Worm (Caenorhabditis elegans): ENCODE data around the gene swsn-4.

swsn-4 gene

DNA sequence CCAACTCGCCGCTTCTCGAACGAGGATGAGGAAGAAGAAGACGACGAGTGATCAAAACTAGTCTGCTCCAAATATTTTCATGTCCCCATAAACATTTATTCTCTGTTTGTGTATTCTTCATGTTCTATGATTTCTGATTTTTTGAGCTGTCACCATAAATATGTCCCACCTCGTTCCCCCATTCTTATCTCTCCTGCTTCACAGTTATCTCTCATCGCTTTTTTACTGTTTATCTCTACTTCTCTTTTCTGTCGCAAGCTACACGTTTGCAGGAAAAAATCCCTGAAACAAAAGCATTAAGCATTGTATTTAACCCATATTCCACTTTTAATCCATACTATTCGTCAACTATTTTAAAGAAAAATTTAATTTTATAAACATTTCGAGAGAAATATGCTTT lies 5.0 kb downstream of the swsn-4 start:
- TF ChIP-seq egl-13 (tag; optimal IDR thresholded peaks at IDR 0.05) (no peak), nhr-237 (tag; optimal IDR thresholded peaks at IDR 0.05) (no peak), xbp-1 (tag; optimal IDR thresholded peaks at IDR 0.05) (no peak), aha-1 (tag; optimal IDR thresholded peaks at IDR 0.05) (no peak), skn-1 (tag; optimal IDR thresholded peaks at IDR 0.05) (no peak), nhr-77 (tag; optimal IDR thresholded peaks at IDR 0.05) (no peak), mab-9 (GFP tag; IDR thresholded peaks at IDR 0.05) (no peak), ztf-11 (tag; optimal IDR thresholded peaks at IDR 0.05) (no peak), nhr-71 (tag; optimal IDR thresholded peaks at IDR 0.05) (peak; percentile 8), nhr-11 (tag; optimal IDR thresholded peaks at IDR 0.05) (no peak), fkh-10 (GFP tag; optimal IDR thresholded peaks at IDR 0.05) (no peak), vab-15 (tag; optimal IDR thresholded peaks at IDR 0.05) (no peak), hlh-17 (GFP tag; optimal IDR thresholded peaks at IDR 0.05; ENCODE audit: borderline replicate concordance) (no peak), unc-86 (tag; optimal IDR thresholded peaks at IDR 0.05) (no peak), ceh-8 (GFP tag; optimal IDR thresholded peaks at IDR 0.05) (no peak), mdl-1 (tag; optimal IDR thresholded peaks at IDR 0.05) (no peak), swsn-7 (tag; optimal IDR thresholded peaks at IDR 0.05) (no peak), pag-3 (tag; optimal IDR thresholded peaks at IDR 0.05; ENCODE audit: borderline replicate concordance, insufficient read depth) (no peak), unc-130 (tag; optimal IDR thresholded peaks at IDR 0.05) (no peak), ceh-63 (GFP tag; optimal IDR thresholded peaks at IDR 0.05) (no peak), elt-2 (tag; optimal IDR thresholded peaks at IDR 0.05) (peak; percentile 1), nhr-90 (tag; optimal IDR thresholded peaks at IDR 0.05; ENCODE audit: poor library complexity) (no peak), fos-1 (tag; optimal IDR thresholded peaks at IDR 0.05) (no peak), C16A3.4 (tag; optimal IDR thresholded peaks at IDR 0.05) (no peak), nhr-20 (tag; optimal IDR thresholded peaks at IDR 0.05) (no peak), fkh-4 (tag; optimal IDR thresholded peaks at IDR 0.05; ENCODE audit: borderline replicate concordance) (no peak), fkh-8 (tag; optimal IDR thresholded peaks at IDR 0.05) (no peak), dsc-1 (tag; optimal IDR thresholded peaks at IDR 0.05) (no peak), ceh-90 (tag; optimal IDR thresholded peaks at IDR 0.05) (no peak), dpl-1 (GFP tag; optimal IDR thresholded peaks at IDR 0.05) (no peak), lsy-2 (tag; optimal IDR thresholded peaks at IDR 0.05) (peak in 1 of 2 experiments; percentile 28), Y116A8C.19 (tag; optimal IDR thresholded peaks at IDR 0.05; ENCODE audit: borderline replicate concordance) (no peak), zag-1 (tag; optimal IDR thresholded peaks at IDR 0.05) (no peak), pax-3 (tag; optimal IDR thresholded peaks at IDR 0.05) (no peak), nhr-28 (tag; optimal IDR thresholded peaks at IDR 0.05) (no peak), rnt-1 (tag; optimal IDR thresholded peaks at IDR 0.05) (peak; percentile 31), efl-3 (GFP tag; optimal IDR thresholded peaks at IDR 0.05) (no peak), isw-1 (GFP tag; IDR thresholded peaks at IDR 0.05) (no peak), tlp-1 (tag; optimal IDR thresholded peaks at IDR 0.05) (no peak), grh-1 (GFP tag; IDR thresholded peaks at IDR 0.05) (no peak), efl-1 (optimal IDR thresholded peaks at IDR 0.05) (no peak), efl-1 (GFP tag; optimal IDR thresholded peaks at IDR 0.05 in 1 of 2) (peak in 1 of 2 experiments; percentile 66)

DNA sequence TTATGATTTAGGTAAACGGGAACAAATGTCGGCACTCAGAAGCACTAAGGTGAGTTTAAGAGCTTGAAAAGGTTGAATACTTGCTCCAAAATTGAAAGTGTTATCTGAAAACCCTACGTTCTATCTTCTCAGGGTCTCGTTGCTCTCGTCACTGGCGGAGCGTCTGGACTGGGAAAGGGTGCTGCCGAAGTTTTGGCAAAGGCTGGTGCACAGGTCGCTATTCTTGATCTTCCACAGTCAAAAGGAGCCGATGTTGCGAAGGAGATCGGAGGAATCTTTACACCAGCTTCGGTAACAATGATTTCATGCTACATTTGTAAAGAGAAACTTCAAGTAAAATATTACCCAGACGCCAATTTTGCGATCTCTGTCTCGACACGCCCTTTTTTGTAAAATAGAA lies 5.4 kb downstream of the swsn-4 start, which contains the start of gene ard-1:
TSS of gene ard-1 (plus strand) at position 12 of the 400 bp plus-strand sequence.
- TF ChIP-seq tbx-2 (tag; optimal IDR thresholded peaks at IDR 0.05): no peak
- TF ChIP-seq lin-35 (GFP tag; optimal IDR thresholded peaks at IDR 0.05): no peak
- TF ChIP-seq dpl-1 (GFP tag; optimal IDR thresholded peaks at IDR 0.05): no peak
- TF ChIP-seq unc-98 (GFP tag; IDR thresholded peaks at IDR 0.05): no peak
- no peak for TF ChIP-seq zip-4 (GFP tag; optimal IDR thresholded peaks at IDR 0.05)
- TF ChIP-seq mep-1 (tag; optimal IDR thresholded peaks at IDR 0.05): no peak
- TF ChIP-seq swsn-7 (tag; optimal IDR thresholded peaks at IDR 0.05): no peak
- TF ChIP-seq sup-37 (GFP tag; optimal IDR thresholded peaks at IDR 0.05): no peak
- TF ChIP-seq nhr-71 (tag; optimal IDR thresholded peaks at IDR 0.05): no peak
- TF ChIP-seq unc-86 (tag; optimal IDR thresholded peaks at IDR 0.05): no peak
- no peak for TF ChIP-seq elt-3 (tag; optimal IDR thresholded peaks at IDR 0.05)
- TF ChIP-seq tlp-1 (tag; optimal IDR thresholded peaks at IDR 0.05): no peak
- no peak for TF ChIP-seq unc-62 (GFP tag; optimal IDR thresholded peaks at IDR 0.05)
- TF ChIP-seq elt-2 (tag; optimal IDR thresholded peaks at IDR 0.05): no peak

Data from whole organism, L1 larva.